Worm (Caenorhabditis elegans) whole organism, young adult: ENCODE data around the gene srh-47.

Experiments used
- C17E4.6 ChIP-seq: fragments of 200-800 bp; sonication (Bioruptor generic); IDR thresholded peaks from 2 replicates; pipeline ENCODE4 v1.3.6; 2022; ENCODE audit warnings: missing genetic modification reagents, missing genetic modification characterization, missing compliant biosample characterization
- D2030.7 ChIP-seq: fragments of 200-800 bp; sonication (Bioruptor generic); IDR thresholded peaks from 2 replicates; pipeline ENCODE4 v1.3.6; 2022; ENCODE audit warnings: missing genetic modification reagents, missing genetic modification characterization, missing compliant biosample characterization
- F37B4.10 ChIP-seq: fragments of 200-800 bp; sonication (Bioruptor generic); IDR thresholded peaks from 2 replicates; pipeline ENCODE4 v1.3.6; 2022; ENCODE audit warnings: missing genetic modification characterization, missing compliant biosample characterization
- F52B5.7 ChIP-seq: sonication (generic microtip); optimal IDR thresholded peaks from 2 replicates; lab custom pipeline; 2016; ENCODE audit warnings: mild to moderate bottlenecking, missing genetic modification characterization, missing compliant biosample characterization
- F55B11.4 ChIP-seq: sonication (generic microtip); optimal IDR thresholded peaks from 2 replicates; lab custom pipeline; 2016; ENCODE audit warnings: missing compliant biosample characterization, missing genetic modification characterization, borderline replicate concordance; ENCODE audit not compliant: insufficient read depth
- F57A8.1 ChIP-seq: fragments of 200-800 bp; sonication (Bioruptor generic); optimal IDR thresholded peaks from 2 replicates; lab custom pipeline; 2018; ENCODE audit warnings: mild to moderate bottlenecking, missing genetic modification characterization, moderate library complexity, missing compliant biosample characterization
- K12H6.12 ChIP-seq: fragments of 200-800 bp; sonication (Bioruptor generic); optimal IDR thresholded peaks from 2 replicates; lab custom pipeline; 2018; ENCODE audit warnings: mild to moderate bottlenecking, missing genetic modification characterization, missing compliant biosample characterization
- T26A5.8 ChIP-seq: sonication (generic microtip); optimal IDR thresholded peaks from 2 replicates; lab custom pipeline; 2016; ENCODE audit warnings: missing genetic modification characterization, missing compliant biosample characterization
- Y53G8AR.9 ChIP-seq: fragments of 200-800 bp; sonication (Bioruptor generic); conservative IDR thresholded peaks from 2 replicates; pipeline ENCODE4 v1.3.6; 2022; ENCODE audit warnings: missing genetic modification reagents, missing genetic modification characterization, missing compliant biosample characterization
- Y56A3A.18 ChIP-seq: fragments of 200-800 bp; sonication (Bioruptor generic); IDR thresholded peaks from 2 replicates; pipeline ENCODE4 v1.3.6; 2022; ENCODE audit warnings: missing genetic modification reagents, missing genetic modification characterization, missing compliant biosample characterization
- ZK185.1 ChIP-seq: sonication (generic microtip); optimal IDR thresholded peaks from 2 replicates; lab custom pipeline; 2016; ENCODE audit warnings: mild to moderate bottlenecking, missing genetic modification characterization, missing compliant biosample characterization; ENCODE audit not compliant: poor library complexity, severe bottlenecking
- akir-1 ChIP-seq: fragments of 200-800 bp; sonication (Bioruptor generic); optimal IDR thresholded peaks from 2 replicates; lab custom pipeline; 2018; ENCODE audit warnings: mild to moderate bottlenecking, missing genetic modification characterization, moderate library complexity, missing compliant biosample characterization
- aptf-2 ChIP-seq: fragments of 200-800 bp; sonication (Bioruptor generic); conservative IDR thresholded peaks from 2 replicates; pipeline ENCODE4 v1.3.6; 2022; ENCODE audit warnings: missing genetic modification reagents, missing genetic modification characterization, missing compliant biosample characterization
- aptf-3 ChIP-seq: fragments of 200-800 bp; sonication (Bioruptor generic); IDR thresholded peaks from 2 replicates; pipeline ENCODE4 v1.3.6; 2022; ENCODE audit warnings: missing genetic modification characterization, missing compliant biosample characterization
- attf-3 ChIP-seq: fragments of 200-800 bp; sonication (Bioruptor generic); conservative IDR thresholded peaks from 2 replicates; pipeline ENCODE4 v1.3.6; 2022; ENCODE audit warnings: missing genetic modification reagents, missing genetic modification characterization, missing compliant biosample characterization
- bed-2 ChIP-seq: fragments of 200-800 bp; sonication (Bioruptor generic); IDR thresholded peaks from 2 replicates; pipeline ENCODE4 v1.3.6; 2022; ENCODE audit warnings: missing genetic modification reagents, missing genetic modification characterization, missing compliant biosample characterization
- ccch-3 ChIP-seq: fragments of 200-800 bp; sonication (Bioruptor generic); optimal IDR thresholded peaks from 2 replicates; lab custom pipeline; 2018; ENCODE audit warnings: mild to moderate bottlenecking, missing genetic modification characterization, missing compliant biosample characterization
- ceh-40 ChIP-seq: fragments of 200-800 bp; sonication (Bioruptor generic); IDR thresholded peaks from 2 replicates; pipeline ENCODE4 v1.3.6; 2022; ENCODE audit warnings: missing genetic modification characterization, missing compliant biosample characterization
- chd-7 ChIP-seq: sonication (generic microtip); optimal IDR thresholded peaks from 2 replicates; lab custom pipeline; 2016; ENCODE audit warnings: mild to moderate bottlenecking, missing genetic modification characterization, moderate library complexity, missing compliant biosample characterization
- dpl-1 ChIP-seq: fragments of 150-350 bp; optimal IDR thresholded peaks from 2 replicates; lab custom pipeline; 2014; ENCODE audit warnings: missing biosample characterization, missing genetic modification reagents, missing genetic modification characterization
- egl-18 ChIP-seq: fragments of 200-800 bp; sonication (Bioruptor generic); IDR thresholded peaks from 2 replicates; pipeline ENCODE4 v1.3.6; 2022; ENCODE audit warnings: missing genetic modification reagents, missing genetic modification characterization, missing compliant biosample characterization
- egrh-3 ChIP-seq: fragments of 200-800 bp; sonication (Bioruptor generic); IDR thresholded peaks from 2 replicates; pipeline ENCODE4 v1.3.6; 2022; ENCODE audit warnings: missing genetic modification reagents, missing genetic modification characterization, missing compliant biosample characterization
- ekl-4 ChIP-seq: fragments of 200-800 bp; sonication (Bioruptor generic); IDR thresholded peaks from 2 replicates; pipeline ENCODE4 v1.3.6; 2022; ENCODE audit warnings: missing genetic modification reagents, missing genetic modification characterization, missing compliant biosample characterization
- fkh-3 ChIP-seq: sonication (generic microtip); optimal IDR thresholded peaks from 2 replicates; lab custom pipeline; 2016; ENCODE audit warnings: mild to moderate bottlenecking, missing genetic modification characterization, missing compliant biosample characterization
- gei-17 ChIP-seq: fragments of 200-800 bp; sonication (Bioruptor generic); optimal IDR thresholded peaks from 2 replicates; lab custom pipeline; 2018; ENCODE audit warnings: mild to moderate bottlenecking, missing genetic modification characterization, missing compliant biosample characterization
- him-1 ChIP-seq: sonication (generic microtip); optimal IDR thresholded peaks from 2 replicates; lab custom pipeline; 2016; ENCODE audit warnings: missing genotype, missing genetic modification reagents, missing genetic modification characterization, missing compliant biosample characterization
- hmg-1.2 ChIP-seq: fragments of 200-800 bp; sonication (Bioruptor generic); IDR thresholded peaks from 2 replicates; pipeline ENCODE4 v1.3.6; 2022; ENCODE audit warnings: missing genetic modification reagents, missing genetic modification characterization, missing compliant biosample characterization
- hrde-1 ChIP-seq: sonication (generic microtip); optimal IDR thresholded peaks from 2 replicates; lab custom pipeline; 2016; ENCODE audit warnings: missing genetic modification characterization, mild to moderate bottlenecking, missing compliant biosample characterization, moderate library complexity, missing genotype, missing genetic modification reagents, borderline replicate concordance
- let-526 ChIP-seq: fragments of 200-800 bp; sonication (Bioruptor generic); IDR thresholded peaks from 2 replicates; pipeline ENCODE4 v1.3.6; 2022; ENCODE audit warnings: missing genetic modification reagents, missing genetic modification characterization, missing compliant biosample characterization
- lin-40 ChIP-seq: sonication (generic microtip); optimal IDR thresholded peaks from 2 replicates; lab custom pipeline; 2016; ENCODE audit warnings: missing genetic modification characterization, mild to moderate bottlenecking, missing compliant biosample characterization, missing genotype, missing genetic modification reagents
- lin-54 ChIP-seq: fragments of 200-800 bp; sonication (Bioruptor generic); optimal IDR thresholded peaks from 2 replicates; lab custom pipeline; 2018; ENCODE audit warnings: mild to moderate bottlenecking, missing genetic modification characterization, missing compliant biosample characterization
- madf-10 ChIP-seq: sonication (generic microtip); optimal IDR thresholded peaks from 2 replicates; lab custom pipeline; 2016; ENCODE audit warnings: mild to moderate bottlenecking, missing genetic modification characterization, missing compliant biosample characterization
- madf-3 ChIP-seq: fragments of 200-800 bp; sonication (Bioruptor generic); IDR thresholded peaks from 2 replicates; pipeline ENCODE4 v1.3.6; 2022; ENCODE audit warnings: missing genetic modification reagents, missing genetic modification characterization, missing compliant biosample characterization
- madf-6 ChIP-seq: fragments of 200-800 bp; sonication (Bioruptor generic); IDR thresholded peaks from 2 replicates; pipeline ENCODE4 v1.3.6; 2022; ENCODE audit warnings: missing genetic modification reagents, missing genetic modification characterization, missing compliant biosample characterization
- madf-8 ChIP-seq: fragments of 200-800 bp; sonication (Bioruptor generic); conservative IDR thresholded peaks from 2 replicates; pipeline ENCODE4 v1.3.6; 2022; ENCODE audit warnings: missing genetic modification reagents, missing genetic modification characterization, missing compliant biosample characterization
- mel-28 ChIP-seq: sonication (generic microtip); optimal IDR thresholded peaks from 2 replicates; lab custom pipeline; 2016; ENCODE audit warnings: borderline replicate concordance, mild to moderate bottlenecking, missing genetic modification characterization, missing compliant biosample characterization
- mxl-1 ChIP-seq: sonication (generic microtip); optimal IDR thresholded peaks from 2 replicates; lab custom pipeline; 2016; ENCODE audit warnings: missing genetic modification characterization, missing compliant biosample characterization
- nfya-1 ChIP-seq: sonication (generic microtip); optimal IDR thresholded peaks from 2 replicates; lab custom pipeline; 2017; ENCODE audit warnings: antibody characterized with exemption, missing compliant biosample characterization, missing genetic modification characterization, borderline replicate concordance; ENCODE audit not compliant: insufficient read depth
- nfyb-1 ChIP-seq: fragments of 200-800 bp; sonication (Bioruptor generic); IDR thresholded peaks from 2 replicates; pipeline ENCODE4 v1.3.6; 2022; ENCODE audit warnings: missing genetic modification reagents, missing genetic modification characterization, missing compliant biosample characterization
- nhr-179 ChIP-seq: sonication (generic microtip); optimal IDR thresholded peaks from 2 replicates; lab custom pipeline; 2016; ENCODE audit warnings: mild to moderate bottlenecking, missing genetic modification characterization, missing compliant biosample characterization
- nhr-27 ChIP-seq: fragments of 200-800 bp; sonication (Bioruptor generic); optimal IDR thresholded peaks from 2 replicates; lab custom pipeline; 2018; ENCODE audit warnings: mild to moderate bottlenecking, missing genetic modification characterization, moderate library complexity, missing compliant biosample characterization
- nhr-80 ChIP-seq: sonication (generic microtip); optimal IDR thresholded peaks from 2 replicates; lab custom pipeline; 2016; ENCODE audit warnings: missing genetic modification characterization, missing compliant biosample characterization
- nhr-90 ChIP-seq: sonication (generic microtip); optimal IDR thresholded peaks from 2 replicates; lab custom pipeline; 2016; ENCODE audit warnings: missing genotype, mild to moderate bottlenecking, missing genetic modification characterization, missing compliant biosample characterization
- sea-2 ChIP-seq: fragments of 200-800 bp; sonication (Bioruptor generic); IDR thresholded peaks from 2 replicates; pipeline ENCODE4 v1.3.6; 2022; ENCODE audit warnings: missing genetic modification characterization, missing compliant biosample characterization
- tbx-9 ChIP-seq: sonication (generic microtip); optimal IDR thresholded peaks from 2 replicates; lab custom pipeline; 2016; ENCODE audit warnings: borderline replicate concordance, missing genetic modification characterization, inconsistent platforms, missing compliant biosample characterization
- tlf-1 ChIP-seq: fragments of 200-800 bp; sonication (Bioruptor generic); optimal IDR thresholded peaks from 2 replicates; lab custom pipeline; 2018; ENCODE audit warnings: mild to moderate bottlenecking, missing genetic modification characterization, missing compliant biosample characterization
- xnd-1 ChIP-seq: sonication (generic microtip); optimal IDR thresholded peaks from 2 replicates; lab custom pipeline; 2016; ENCODE audit warnings: missing genotype, missing genetic modification reagents, missing genetic modification characterization, missing compliant biosample characterization
- ztf-28 ChIP-seq: fragments of 200-800 bp; sonication (Bioruptor generic); IDR thresholded peaks from 2 replicates; pipeline ENCODE4 v1.3.6; 2022; ENCODE audit warnings: missing genetic modification reagents, missing genetic modification characterization, missing compliant biosample characterization
- ztf-3 ChIP-seq: fragments of 200-800 bp; sonication (Bioruptor generic); optimal IDR thresholded peaks from 2 replicates; lab custom pipeline; 2018; ENCODE audit warnings: mild to moderate bottlenecking, missing genetic modification characterization, missing compliant biosample characterization

Gene srh-47

DNA sequence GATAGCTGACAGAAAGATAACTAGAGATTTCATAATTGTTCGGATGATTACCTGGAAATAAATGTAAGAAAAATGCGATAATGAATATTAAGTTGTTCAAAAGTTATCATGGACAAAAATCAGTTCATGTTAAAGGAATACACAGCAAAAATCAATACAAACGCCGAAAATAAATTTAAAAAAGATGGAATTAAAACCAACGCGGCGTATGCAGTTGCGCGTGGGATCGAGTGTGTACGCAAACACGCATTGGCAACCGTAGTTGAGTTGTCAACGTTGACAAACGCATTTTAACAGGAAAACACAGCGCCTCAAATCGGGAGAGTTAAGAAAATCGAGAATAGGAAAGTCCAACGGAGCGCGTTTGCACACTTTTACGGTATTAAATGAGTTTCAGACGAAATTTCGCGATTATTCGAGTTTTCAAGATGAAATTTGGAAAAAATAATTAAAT is 26.5 kb upstream of the srh-47 start, which contains the start of gene tmed-10 (continued):
- peak; percentile 77 for TF ChIP-seq ekl-4 (GFP tag; lab: Robert Waterston, UW)
- TF ChIP-seq nfya-1, result no peak
- TF ChIP-seq D2030.7 (GFP tag; lab: Robert Waterston, UW), result peak; percentile 88
- no peak for TF ChIP-seq madf-10 (tag; lab: Kevin White, UChicago)
- TF ChIP-seq lin-54 (GFP tag; lab: Kevin White, UChicago), result peak; percentile 63
- TF ChIP-seq nhr-179 (tag; lab: Kevin White, UChicago), result no peak
- no peak for TF ChIP-seq T26A5.8
- peak; percentile 77 for TF ChIP-seq hmg-1.2
- TF ChIP-seq egrh-3, result 0 out of 2 replicates have a peak, but pooled peaks have one; percentile 7
- TF ChIP-seq C17E4.6, result no peak
- no peak for TF ChIP-seq let-526 (GFP tag; lab: Robert Waterston, UW)
- no peak for TF ChIP-seq Y53G8AR.9 (GFP tag; lab: Robert Waterston, UW)
- no peak for TF ChIP-seq nhr-90 (tag; lab: Kevin White, UChicago)
- TF ChIP-seq him-1 (tag; lab: Kevin White, UChicago), result no peak
- no peak for TF ChIP-seq tbx-9 (tag; lab: Kevin White, UChicago)
- no peak for TF ChIP-seq aptf-3 (GFP tag; lab: Robert Waterston, UW)
- no peak for TF ChIP-seq F37B4.10 (GFP tag; lab: Robert Waterston, UW)
- TF ChIP-seq dpl-1 (GFP tag; lab: Kevin White, UChicago), result no peak
- TF ChIP-seq fkh-3 (tag; lab: Kevin White, UChicago), result no peak
- peak; percentile 76 for TF ChIP-seq nfyb-1 (GFP tag; lab: Robert Waterston, UW)
- TF ChIP-seq akir-1, result no peak
- no peak for TF ChIP-seq chd-7 (tag; lab: Kevin White, UChicago)
- peak; percentile 59 for TF ChIP-seq nhr-80 (tag; lab: Kevin White, UChicago)
- TF ChIP-seq ztf-28 (GFP tag; lab: Robert Waterston, UW), result no peak
- TF ChIP-seq attf-3, result peak; percentile 46; the same call in 1 of the 2 replicates
- TF ChIP-seq ceh-40, result no peak
- TF ChIP-seq aptf-2 (GFP tag; lab: Robert Waterston, UW), result peak; percentile 62; the same call in 1 of the 2 replicates
- no peak for TF ChIP-seq F55B11.4 (tag; lab: Kevin White, UChicago)
- TF ChIP-seq mxl-1 (tag; lab: Kevin White, UChicago), result no peak
- TF ChIP-seq xnd-1 (tag; lab: Kevin White, UChicago), result no peak
- no peak for TF ChIP-seq ccch-3
- TF ChIP-seq gei-17 (GFP tag; lab: Kevin White, UChicago), result no peak
- peak; percentile 76 for TF ChIP-seq madf-6 (GFP tag; lab: Robert Waterston, UW)
- TF ChIP-seq lin-40 (tag; lab: Kevin White, UChicago), result no peak
- TF ChIP-seq nhr-27, result no peak
- no peak for TF ChIP-seq mel-28 (tag; lab: Kevin White, UChicago)
- TF ChIP-seq madf-8 (GFP tag; lab: Robert Waterston, UW), result peak; percentile 39
- TF ChIP-seq hrde-1, result no peak
- TF ChIP-seq ZK185.1, result no peak
- no peak for TF ChIP-seq ztf-3 (GFP tag; lab: Kevin White, UChicago)
- no peak for TF ChIP-seq F57A8.1 (GFP tag; lab: Kevin White, UChicago)
- no peak for TF ChIP-seq F52B5.7
- no peak for TF ChIP-seq Y56A3A.18 (GFP tag; lab: Robert Waterston, UW)
- no peak for TF ChIP-seq bed-2 (GFP tag; lab: Robert Waterston, UW)
- TF ChIP-seq K12H6.12, result no peak
- TF ChIP-seq madf-3 (GFP tag; lab: Robert Waterston, UW), result no peak
- TF ChIP-seq egl-18, result no peak
- no peak for TF ChIP-seq sea-2 (GFP tag; lab: Robert Waterston, UW)
- TF ChIP-seq tlf-1 (GFP tag; lab: Kevin White, UChicago), result no peak
